Worm (Caenorhabditis elegans) whole organism, late embryonic: ENCODE data around the gene srh-180.

Source experiments
- dve-1 ChIP-seq: sonication (generic microtip); optimal IDR thresholded peaks from 2 replicates; lab custom pipeline; 2017; ENCODE audit warnings: antibody characterized with exemption, mild to moderate bottlenecking, missing genetic modification characterization, missing compliant biosample characterization
- elt-4 ChIP-seq: sonication (generic microtip); optimal IDR thresholded peaks from 2 replicates; lab custom pipeline; 2016; ENCODE audit warnings: missing genetic modification characterization, missing compliant biosample characterization
- fax-1 ChIP-seq: sonication (generic microtip); optimal IDR thresholded peaks from 2 replicates; lab custom pipeline; 2016; ENCODE audit warnings: missing genotype, missing genetic modification characterization, missing compliant biosample characterization
- nfya-1 ChIP-seq: sonication (generic microtip); optimal IDR thresholded peaks from 2 replicates; lab custom pipeline; 2017; ENCODE audit warnings: missing genetic modification characterization, mild to moderate bottlenecking, missing compliant biosample characterization, antibody characterized with exemption, moderate library complexity
- ref-2 ChIP-seq: sonication (generic microtip); optimal IDR thresholded peaks from 2 replicates; lab custom pipeline; 2016; ENCODE audit warnings: missing genetic modification characterization, missing compliant biosample characterization
- unc-86 ChIP-seq: sonication (generic microtip); optimal IDR thresholded peaks from 2 replicates; lab custom pipeline; 2016; ENCODE audit warnings: missing genetic modification characterization, missing compliant biosample characterization
- zip-5 ChIP-seq: sonication (generic microtip); optimal IDR thresholded peaks from 2 replicates; lab custom pipeline; 2016; ENCODE audit warnings: missing genetic modification characterization, missing compliant biosample characterization

ce11 chrV:16269556-16269955, 47.8 kb upstream of the srh-180 start, which contains the start of the genes fbxa-2 and T13F3.8:
- TF ChIP-seq fax-1 (tag; lab: Kevin White, UChicago), result no peak
- TF ChIP-seq dve-1 (tag; lab: Kevin White, UChicago), result no peak
- no peak for TF ChIP-seq unc-86
- TF ChIP-seq zip-5 (tag; lab: Kevin White, UChicago), result no peak
- no peak for TF ChIP-seq ref-2
- no peak for TF ChIP-seq elt-4 (tag; lab: Kevin White, UChicago)
- no peak for TF ChIP-seq nfya-1 (tag; lab: Kevin White, UChicago)
